Worm (Caenorhabditis elegans) whole organism, late embryonic: Measurements from ENCODE around the gene mog-5.

Experiments used
- F13H6.1 ChIP-seq: sonication (generic microtip); optimal IDR thresholded peaks from 2 replicates; lab custom pipeline; 2016; ENCODE audit warnings: missing genetic modification characterization, missing compliant biosample characterization
- K02D7.2 ChIP-seq: sonication (generic microtip); optimal IDR thresholded peaks from 2 replicates; lab custom pipeline; 2017; ENCODE audit warnings: mild to moderate bottlenecking, missing genetic modification characterization, missing compliant biosample characterization
- K09A11.1 ChIP-seq: sonication (generic microtip); optimal IDR thresholded peaks from 2 replicates; lab custom pipeline; 2017; ENCODE audit warnings: antibody characterized with exemption, mild to moderate bottlenecking, missing genetic modification characterization, missing compliant biosample characterization; ENCODE audit not compliant: insufficient read depth
- Y22D7AL.16 ChIP-seq: sonication (generic microtip); optimal IDR thresholded peaks from 2 replicates; lab custom pipeline; 2016; ENCODE audit warnings: missing genetic modification characterization, missing compliant biosample characterization
- ama-1 ChIP-seq: fragments of 150-350 bp; optimal IDR thresholded peaks from 2 replicates; lab custom pipeline; 2014
- ceh-18 ChIP-seq: sonication (generic microtip); optimal IDR thresholded peaks from 2 replicates; lab custom pipeline; 2016; ENCODE audit warnings: missing genetic modification characterization, missing compliant biosample characterization
- ceh-19 ChIP-seq: fragments of 200-800 bp; sonication (Bioruptor generic); optimal IDR thresholded peaks from 2 replicates; lab custom pipeline; 2018; ENCODE audit warnings: mild to moderate bottlenecking, missing genetic modification characterization, missing compliant biosample characterization
- ceh-2 ChIP-seq: sonication (generic microtip); optimal IDR thresholded peaks from 2 replicates; lab custom pipeline; 2016; ENCODE audit warnings: missing genotype, missing genetic modification characterization, missing compliant biosample characterization
- ceh-24 ChIP-seq: sonication (generic microtip); optimal IDR thresholded peaks from 2 replicates; lab custom pipeline; 2016; ENCODE audit warnings: mild to moderate bottlenecking, missing genetic modification characterization, missing compliant biosample characterization
- ceh-31 ChIP-seq: sonication (generic microtip); optimal IDR thresholded peaks from 2 replicates; lab custom pipeline; 2016; ENCODE audit warnings: missing genetic modification characterization, missing compliant biosample characterization
- ceh-34 ChIP-seq: sonication (generic microtip); optimal IDR thresholded peaks from 2 replicates; lab custom pipeline; 2016; ENCODE audit warnings: mild to moderate bottlenecking, missing genetic modification characterization, missing compliant biosample characterization
- ceh-45 ChIP-seq: fragments of 200-800 bp; sonication (Bioruptor generic); IDR thresholded peaks from 2 replicates; pipeline ENCODE4 v1.3.6; 2022; ENCODE audit warnings: missing genetic modification reagents, missing genetic modification characterization, missing compliant biosample characterization
- ceh-48 ChIP-seq: sonication (generic microtip); optimal IDR thresholded peaks from 2 replicates; lab custom pipeline; 2016; ENCODE audit warnings: missing genetic modification characterization, inconsistent platforms, missing compliant biosample characterization
- che-1 ChIP-seq: sonication (generic microtip); optimal IDR thresholded peaks from 2 replicates; lab custom pipeline; 2016; ENCODE audit warnings: mild to moderate bottlenecking, missing genetic modification characterization, missing compliant biosample characterization
- dmd-4 ChIP-seq: sonication (generic microtip); optimal IDR thresholded peaks from 2 replicates; lab custom pipeline; 2016; ENCODE audit warnings: borderline replicate concordance, missing genetic modification characterization, missing compliant biosample characterization
- dve-1 ChIP-seq: sonication (generic microtip); optimal IDR thresholded peaks from 2 replicates; lab custom pipeline; 2017; ENCODE audit warnings: antibody characterized with exemption, mild to moderate bottlenecking, missing genetic modification characterization, missing compliant biosample characterization
- elt-2 ChIP-seq: sonication (generic microtip); optimal IDR thresholded peaks from 2 replicates; lab custom pipeline; 2016; ENCODE audit warnings: missing genetic modification reagents, missing genetic modification characterization, missing compliant biosample characterization
- elt-4 ChIP-seq: sonication (generic microtip); optimal IDR thresholded peaks from 2 replicates; lab custom pipeline; 2016; ENCODE audit warnings: missing genetic modification characterization, missing compliant biosample characterization
- eyg-1 ChIP-seq: sonication (generic microtip); optimal IDR thresholded peaks from 2 replicates; lab custom pipeline; 2016; ENCODE audit warnings: missing genotype, missing genetic modification characterization, missing compliant biosample characterization
- fkh-10 ChIP-seq: fragments of 150-350 bp; optimal IDR thresholded peaks from 2 replicates; lab custom pipeline; 2014; ENCODE audit warnings: missing biosample characterization, missing genetic modification reagents, missing genetic modification characterization
- gmeb-2 ChIP-seq: sonication (generic microtip); optimal IDR thresholded peaks from 2 replicates; lab custom pipeline; 2016; ENCODE audit warnings: missing genetic modification characterization, inconsistent platforms, missing compliant biosample characterization
- hlh-15 ChIP-seq: sonication (generic microtip); optimal IDR thresholded peaks from 2 replicates; lab custom pipeline; 2016; ENCODE audit warnings: missing genetic modification characterization, missing compliant biosample characterization
- hlh-30 ChIP-seq: sonication (generic microtip); optimal IDR thresholded peaks from 2 replicates; lab custom pipeline; 2017; ENCODE audit warnings: antibody characterized with exemption, missing genetic modification characterization, missing compliant biosample characterization; ENCODE audit not compliant: insufficient read depth
- hlh-8 ChIP-seq: sonication (generic microtip); optimal IDR thresholded peaks from 2 replicates; lab custom pipeline; 2016; ENCODE audit warnings: missing genotype, missing genetic modification characterization, missing compliant biosample characterization
- lim-6 ChIP-seq: sonication (generic microtip); optimal IDR thresholded peaks from 2 replicates; lab custom pipeline; 2016; ENCODE audit warnings: missing genetic modification characterization, missing compliant biosample characterization
- lin-11 ChIP-seq: fragments of 200-800 bp; sonication (Bioruptor generic); optimal IDR thresholded peaks from 2 replicates; lab custom pipeline; 2018; ENCODE audit warnings: mild to moderate bottlenecking, missing genetic modification characterization, missing compliant biosample characterization
- nfya-1 ChIP-seq: sonication (generic microtip); optimal IDR thresholded peaks from 2 replicates; lab custom pipeline; 2017; ENCODE audit warnings: missing genetic modification characterization, mild to moderate bottlenecking, missing compliant biosample characterization, antibody characterized with exemption, moderate library complexity
- nhr-11 ChIP-seq: fragments of 150-350 bp; optimal IDR thresholded peaks from 2 replicates; lab custom pipeline; 2014; ENCODE audit warnings: missing biosample characterization, missing genetic modification characterization
- pat-9 ChIP-seq: fragments of 200-800 bp; sonication (Bioruptor generic); optimal IDR thresholded peaks from 2 replicates; lab custom pipeline; 2018; ENCODE audit warnings: mild to moderate bottlenecking, missing genetic modification characterization, moderate library complexity, missing compliant biosample characterization
- pqm-1 ChIP-seq: sonication (generic microtip); optimal IDR thresholded peaks from 2 replicates; lab custom pipeline; 2016; ENCODE audit warnings: missing genetic modification characterization, missing compliant biosample characterization
- ref-2 ChIP-seq: sonication (generic microtip); optimal IDR thresholded peaks from 2 replicates; lab custom pipeline; 2016; ENCODE audit warnings: missing genetic modification characterization, missing compliant biosample characterization
- sox-2 ChIP-seq: fragments of 200-800 bp; sonication (Bioruptor generic); IDR thresholded peaks from 2 replicates; pipeline ENCODE4 v1.3.6; 2022; ENCODE audit warnings: missing genetic modification reagents, missing genetic modification characterization, missing compliant biosample characterization
- sox-4 ChIP-seq: sonication (generic microtip); optimal IDR thresholded peaks from 2 replicates; lab custom pipeline; 2017; ENCODE audit warnings: mild to moderate bottlenecking, missing genetic modification characterization, inconsistent platforms, missing compliant biosample characterization
- syd-9 ChIP-seq: sonication (generic microtip); optimal IDR thresholded peaks from 2 replicates; lab custom pipeline; 2016; ENCODE audit warnings: mild to moderate bottlenecking, missing genetic modification characterization, moderate library complexity, missing compliant biosample characterization
- tbx-2 ChIP-seq: sonication (generic microtip); optimal IDR thresholded peaks from 2 replicates; lab custom pipeline; 2016; ENCODE audit warnings: missing genetic modification characterization, missing compliant biosample characterization
- tbx-7 ChIP-seq: sonication (generic microtip); optimal IDR thresholded peaks from 2 replicates; lab custom pipeline; 2016; ENCODE audit warnings: missing genotype, missing genetic modification characterization, missing compliant biosample characterization
- unc-42 ChIP-seq: sonication (generic microtip); optimal IDR thresholded peaks from 2 replicates; lab custom pipeline; 2016; ENCODE audit warnings: missing genotype, missing genetic modification characterization, missing compliant biosample characterization
- unc-55 ChIP-seq: sonication (generic microtip); optimal IDR thresholded peaks from 2 replicates; lab custom pipeline; 2017; ENCODE audit warnings: missing biosample characterization, missing genetic modification reagents, missing genetic modification characterization
- zip-5 ChIP-seq: sonication (generic microtip); optimal IDR thresholded peaks from 2 replicates; lab custom pipeline; 2016; ENCODE audit warnings: missing genetic modification characterization, missing compliant biosample characterization

mog-5 gene

DNA sequence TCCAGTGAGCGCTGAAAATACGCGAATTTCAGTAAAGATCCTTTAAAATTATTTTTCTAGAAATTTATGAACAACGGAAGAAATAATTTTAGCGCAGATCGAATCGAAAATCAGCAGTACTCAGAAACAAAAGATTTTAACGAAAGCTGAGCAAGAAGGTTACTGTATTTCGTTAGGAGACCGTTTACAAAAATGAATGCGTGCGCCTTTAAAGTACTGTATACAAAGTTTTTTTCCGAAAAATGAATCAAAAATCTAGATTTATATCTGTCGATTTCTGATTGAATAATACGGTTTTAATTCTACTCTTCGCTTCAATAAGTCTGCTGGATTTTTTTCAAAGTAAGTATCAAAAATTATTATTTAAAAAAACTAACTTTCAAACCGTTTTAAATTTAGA is 14.7 kb downstream of the mog-5 start, which contains the start of the genes EEED8.14 and EEED8.3:
Gene EEED8.14, minus strand, starts transcription at position 13 of the 400 bp plus-strand sequence.
Gene EEED8.3, plus strand, starts transcription at position 237 of the 400 bp plus-strand sequence.
- TF ChIP-seq zip-5 (no peak), gmeb-2 (tag; lab: Kevin White, UChicago) (no peak), K09A11.1 (tag; lab: Kevin White, UChicago) (no peak), hlh-30 (no peak), ama-1 (lab: Kevin White, UChicago) (no peak), che-1 (tag; lab: Kevin White, UChicago) (no peak), ceh-19 (GFP tag; lab: Kevin White, UChicago) (no peak), hlh-8 (no peak), nhr-11 (no peak), syd-9 (no peak), ceh-24 (tag; lab: Kevin White, UChicago) (no peak), tbx-2 (no peak), ceh-31 (no peak), sox-4 (no peak), elt-4 (tag; lab: Kevin White, UChicago) (no peak), F13H6.1 (tag; lab: Kevin White, UChicago) (no peak), sox-2 (GFP tag; lab: Robert Waterston, UW) (no peak), elt-2 (tag; lab: Kevin White, UChicago) (no peak), ceh-2 (tag; lab: Kevin White, UChicago) (no peak)

DNA sequence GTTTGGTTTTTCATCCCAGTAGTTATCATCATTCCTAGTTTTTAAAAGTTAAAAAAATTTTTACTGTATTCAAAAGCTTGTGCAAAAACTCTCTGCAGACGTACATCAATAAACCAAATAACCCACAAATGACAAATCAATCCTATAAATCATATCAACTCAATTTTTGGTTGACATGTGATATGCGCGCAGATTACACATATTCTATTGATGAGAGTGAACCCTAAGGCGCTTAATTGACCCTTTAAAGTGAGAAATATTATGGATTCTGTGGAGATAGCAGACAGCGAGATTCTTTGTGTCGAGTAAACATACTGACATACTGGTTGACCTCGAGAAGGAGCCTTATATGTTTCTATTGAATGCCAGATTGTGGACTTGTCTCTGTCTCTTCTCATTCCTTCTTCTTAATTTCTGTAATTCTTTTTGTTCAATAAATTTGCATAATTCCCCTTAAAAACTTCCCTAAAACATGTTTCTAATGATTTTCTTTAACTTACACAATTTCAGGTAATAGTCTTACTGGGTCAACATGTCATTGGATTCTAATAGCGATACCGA is 16.9 kb downstream of the mog-5 start, which contains the start of gene EEED8.2:
Gene EEED8.2, plus strand, starts transcription at position 511 of the 561 bp plus-strand sequence.
- TF ChIP-seq hlh-30: peak; percentile 24
- no peak for TF ChIP-seq dve-1 (tag; lab: Kevin White, UChicago)
- peak; percentile 39 for TF ChIP-seq unc-55 (GFP tag; lab: Kevin White, UChicago)
- peak; percentile 3 for TF ChIP-seq tbx-2

DNA sequence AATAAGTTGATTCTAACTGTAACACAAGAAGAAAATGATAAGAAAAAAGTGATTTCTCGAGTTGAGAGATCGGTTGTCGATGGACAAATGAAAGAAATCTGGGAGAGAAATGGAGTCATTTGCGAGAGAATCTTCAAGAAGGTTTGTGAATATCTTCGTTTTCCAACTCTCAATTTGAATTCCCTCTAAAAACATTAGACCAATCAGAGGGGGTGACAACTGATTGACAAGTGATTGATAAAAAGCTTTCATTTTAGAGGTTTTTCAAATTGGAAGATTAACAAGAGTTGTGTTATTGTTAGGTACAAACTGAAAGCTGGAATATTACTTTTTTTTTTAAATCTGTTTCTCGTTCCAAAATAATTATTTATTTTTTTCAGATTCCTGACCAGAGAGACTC is 18.6 kb downstream of the mog-5 start:
- TF ChIP-seq dmd-4 (tag; lab: Kevin White, UChicago) (no peak), lim-6 (no peak), unc-55 (GFP tag; lab: Kevin White, UChicago) (peak; percentile 90), pat-9 (tag; lab: Kevin White, UChicago) (no peak)

DNA sequence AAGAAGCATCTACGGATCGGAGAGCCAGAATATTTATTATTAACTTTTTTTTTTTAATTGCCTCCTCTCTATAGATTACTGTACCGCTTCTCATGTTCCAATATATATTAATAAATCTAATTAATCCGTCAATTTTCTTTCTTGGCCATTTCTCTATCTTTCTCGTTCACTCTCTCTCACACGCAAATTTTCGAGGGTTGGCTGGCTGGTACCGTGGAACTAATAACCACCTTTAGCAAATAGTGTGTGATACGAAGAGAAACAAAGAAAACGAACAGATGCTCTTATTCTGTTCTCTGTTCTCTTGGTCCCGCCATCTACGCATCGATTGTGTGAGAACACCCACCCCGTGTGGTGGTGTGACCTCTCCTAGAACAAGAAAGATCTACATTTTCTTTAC is 19.0 kb downstream of the mog-5 start:
- no peak for TF ChIP-seq fkh-10 (GFP tag; lab: Kevin White, UChicago)
- peak; percentile 8 for TF ChIP-seq ref-2 (tag; lab: Kevin White, UChicago)
- no peak for TF ChIP-seq Y22D7AL.16
- TF ChIP-seq lin-11: no peak
- no peak for TF ChIP-seq tbx-7 (tag; lab: Kevin White, UChicago)
- no peak for TF ChIP-seq ceh-19 (GFP tag; lab: Kevin White, UChicago)
- peak; percentile 54 for TF ChIP-seq unc-42
- no peak for TF ChIP-seq gmeb-2 (tag; lab: Kevin White, UChicago)
- no peak for TF ChIP-seq K02D7.2
- no peak for TF ChIP-seq ceh-18
- no peak for TF ChIP-seq ceh-45 (GFP tag; lab: Robert Waterston, UW)
- TF ChIP-seq eyg-1: no peak
- peak; percentile 42 for TF ChIP-seq elt-2 (tag; lab: Kevin White, UChicago)
- no peak for TF ChIP-seq pqm-1 (tag; lab: Kevin White, UChicago)
- TF ChIP-seq hlh-15 (tag; lab: Kevin White, UChicago): no peak
- peak; percentile 40 for TF ChIP-seq nfya-1 (tag; lab: Kevin White, UChicago)
- no peak for TF ChIP-seq ceh-34 (tag; lab: Kevin White, UChicago)
- peak; percentile 36 for TF ChIP-seq ceh-48 (tag; lab: Kevin White, UChicago)
- no peak for TF ChIP-seq syd-9
- no peak for TF ChIP-seq che-1 (tag; lab: Kevin White, UChicago)
- no peak for TF ChIP-seq F13H6.1 (tag; lab: Kevin White, UChicago)
